Worm (Caenorhabditis elegans) whole organism, young adult: ENCODE results near the gene mbk-1.

Experiments used
- B0035.1 ChIP-seq: sonication (generic microtip); optimal IDR thresholded peaks from 2 replicates; lab custom pipeline; 2016; ENCODE audit warnings: missing genetic modification characterization, mild to moderate bottlenecking, missing compliant biosample characterization, missing genotype, missing genetic modification reagents
- B0261.1 ChIP-seq: sonication (generic microtip); optimal IDR thresholded peaks from 2 replicates; lab custom pipeline; 2016; ENCODE audit warnings: mild to moderate bottlenecking, missing genetic modification characterization, moderate library complexity, missing compliant biosample characterization
- F37B4.10 ChIP-seq: fragments of 200-800 bp; sonication (Bioruptor generic); IDR thresholded peaks from 2 replicates; pipeline ENCODE4 v1.3.6; 2022; ENCODE audit warnings: missing genetic modification characterization, missing compliant biosample characterization
- F39B2.1 ChIP-seq: fragments of 200-800 bp; sonication (Bioruptor generic); IDR thresholded peaks from 2 replicates; pipeline ENCODE4 v1.3.6; 2022; ENCODE audit warnings: missing genetic modification reagents, missing genetic modification characterization, missing compliant biosample characterization
- F49E8.2 ChIP-seq: sonication (generic microtip); optimal IDR thresholded peaks from 3 replicates; lab custom pipeline; 2017; ENCODE audit warnings: missing genetic modification characterization, mild to moderate bottlenecking, missing compliant biosample characterization, antibody characterized with exemption, moderate library complexity; ENCODE audit not compliant: insufficient read depth
- F52B5.7 ChIP-seq: sonication (generic microtip); optimal IDR thresholded peaks from 2 replicates; lab custom pipeline; 2016; ENCODE audit warnings: mild to moderate bottlenecking, missing genetic modification characterization, missing compliant biosample characterization
- K11D2.4 ChIP-seq: fragments of 200-800 bp; sonication (Bioruptor generic); IDR thresholded peaks from 2 replicates; pipeline ENCODE4 v1.3.6; 2022; ENCODE audit warnings: missing genetic modification reagents, missing genetic modification characterization, missing compliant biosample characterization
- T07F8.4 ChIP-seq: sonication (generic microtip); optimal IDR thresholded peaks from 2 replicates; lab custom pipeline; 2016; ENCODE audit warnings: mild to moderate bottlenecking, missing genetic modification characterization, moderate library complexity, missing compliant biosample characterization
- Y67H2A.10 ChIP-seq: fragments of 200-800 bp; sonication (Bioruptor generic); conservative IDR thresholded peaks from 2 replicates; pipeline ENCODE4 v1.3.6; 2022; ENCODE audit warnings: missing genetic modification reagents, missing genetic modification characterization, missing compliant biosample characterization
- Y95B8A.8 ChIP-seq: fragments of 200-800 bp; sonication (Bioruptor generic); IDR thresholded peaks from 2 replicates; pipeline ENCODE4 v1.3.6; 2022; ENCODE audit warnings: missing genetic modification reagents, missing genetic modification characterization, missing compliant biosample characterization
- ZK185.1 ChIP-seq: sonication (generic microtip); optimal IDR thresholded peaks from 2 replicates; lab custom pipeline; 2016; ENCODE audit warnings: mild to moderate bottlenecking, missing genetic modification characterization, missing compliant biosample characterization; ENCODE audit not compliant: poor library complexity, severe bottlenecking
- akir-1 ChIP-seq: fragments of 200-800 bp; sonication (Bioruptor generic); optimal IDR thresholded peaks from 2 replicates; lab custom pipeline; 2018; ENCODE audit warnings: mild to moderate bottlenecking, missing genetic modification characterization, moderate library complexity, missing compliant biosample characterization
- attf-3 ChIP-seq: fragments of 200-800 bp; sonication (Bioruptor generic); conservative IDR thresholded peaks from 2 replicates; pipeline ENCODE4 v1.3.6; 2022; ENCODE audit warnings: missing genetic modification reagents, missing genetic modification characterization, missing compliant biosample characterization
- attf-5 ChIP-seq: fragments of 200-800 bp; sonication (Bioruptor generic); optimal IDR thresholded peaks from 2 replicates; lab custom pipeline; 2018; ENCODE audit warnings: mild to moderate bottlenecking, missing genetic modification characterization, missing compliant biosample characterization
- attf-6 ChIP-seq: fragments of 200-800 bp; sonication (Bioruptor generic); IDR thresholded peaks from 2 replicates; pipeline ENCODE4 v1.3.6; 2022; ENCODE audit warnings: missing genetic modification reagents, missing genetic modification characterization, missing compliant biosample characterization
- bed-1 ChIP-seq: fragments of 200-800 bp; sonication (Bioruptor generic); IDR thresholded peaks from 2 replicates; pipeline ENCODE4 v1.3.6; 2022; ENCODE audit warnings: missing genetic modification reagents, missing genetic modification characterization, missing compliant biosample characterization
- bed-2 ChIP-seq: fragments of 200-800 bp; sonication (Bioruptor generic); IDR thresholded peaks from 2 replicates; pipeline ENCODE4 v1.3.6; 2022; ENCODE audit warnings: missing genetic modification reagents, missing genetic modification characterization, missing compliant biosample characterization
- ceh-40 ChIP-seq: fragments of 200-800 bp; sonication (Bioruptor generic); IDR thresholded peaks from 2 replicates; pipeline ENCODE4 v1.3.6; 2022; ENCODE audit warnings: missing genetic modification characterization, missing compliant biosample characterization
- ceh-58 ChIP-seq: fragments of 200-800 bp; sonication (Bioruptor generic); IDR thresholded peaks from 2 replicates; pipeline ENCODE4 v1.3.6; 2022; ENCODE audit warnings: missing genetic modification characterization, missing compliant biosample characterization
- dpff-1 ChIP-seq: sonication (generic microtip); optimal IDR thresholded peaks from 2 replicates; lab custom pipeline; 2017; ENCODE audit warnings: mild to moderate bottlenecking, missing genetic modification characterization, missing compliant biosample characterization
- dpl-1 ChIP-seq: fragments of 150-350 bp; optimal IDR thresholded peaks from 2 replicates; lab custom pipeline; 2014; ENCODE audit warnings: missing biosample characterization, missing genetic modification reagents, missing genetic modification characterization
- efl-1 ChIP-seq: fragments of 150-350 bp; optimal IDR thresholded peaks from 2 replicates; lab custom pipeline; 2014; ENCODE audit warnings: missing biosample characterization, missing genetic modification reagents, missing genetic modification characterization
- egrh-3 ChIP-seq: fragments of 200-800 bp; sonication (Bioruptor generic); IDR thresholded peaks from 2 replicates; pipeline ENCODE4 v1.3.6; 2022; ENCODE audit warnings: missing genetic modification reagents, missing genetic modification characterization, missing compliant biosample characterization
- fkh-3 ChIP-seq: sonication (generic microtip); optimal IDR thresholded peaks from 2 replicates; lab custom pipeline; 2016; ENCODE audit warnings: mild to moderate bottlenecking, missing genetic modification characterization, missing compliant biosample characterization
- hlh-12 ChIP-seq: sonication (generic microtip); optimal IDR thresholded peaks from 2 replicates; lab custom pipeline; 2016; ENCODE audit warnings: missing genetic modification characterization, missing compliant biosample characterization
- hmg-20 ChIP-seq: fragments of 200-800 bp; sonication (Bioruptor generic); IDR thresholded peaks from 2 replicates; pipeline ENCODE4 v1.3.6; 2022; ENCODE audit warnings: missing genetic modification reagents, missing genetic modification characterization, missing compliant biosample characterization
- hrde-1 ChIP-seq: sonication (generic microtip); optimal IDR thresholded peaks from 2 replicates; lab custom pipeline; 2016; ENCODE audit warnings: missing genetic modification characterization, mild to moderate bottlenecking, missing compliant biosample characterization, moderate library complexity, missing genotype, missing genetic modification reagents, borderline replicate concordance
- hsf-1 ChIP-seq: fragments of 200-800 bp; sonication (Bioruptor generic); IDR thresholded peaks from 2 replicates; pipeline ENCODE4 v1.3.6; 2022; ENCODE audit warnings: missing genetic modification reagents, missing genetic modification characterization, missing compliant biosample characterization
- let-607 ChIP-seq, 2 experiments: fragments of 200-800 bp in 1 of 2; sonication (Bioruptor generic) in 1 of 2; sonication (generic microtip) in 1 of 2; optimal IDR thresholded peaks; 2 replicates each; lab custom pipeline; 2016 to 2018; ENCODE audit warnings: mild to moderate bottlenecking in 2 of 2, missing compliant biosample characterization in 2 of 2, missing genetic modification characterization in 2 of 2, moderate library complexity in 2 of 2, missing genotype in 1 of 2
- lin-35 ChIP-seq, 3 experiments: fragments of 150-350 bp in 2 of 3; sonication (generic microtip) in 1 of 3; optimal IDR thresholded peaks; 2 replicates each; lab custom pipeline; 2014 to 2018; ENCODE audit warnings: missing biosample characterization in 3 of 3, missing genetic modification characterization in 3 of 3, missing genetic modification reagents in 3 of 3
- lsy-27 ChIP-seq: sonication (generic microtip); optimal IDR thresholded peaks from 2 replicates; lab custom pipeline; 2017; ENCODE audit warnings: missing genetic modification characterization, mild to moderate bottlenecking, missing compliant biosample characterization, antibody characterized with exemption, missing genotype, borderline replicate concordance; ENCODE audit not compliant: insufficient read depth
- madf-3 ChIP-seq: fragments of 200-800 bp; sonication (Bioruptor generic); IDR thresholded peaks from 2 replicates; pipeline ENCODE4 v1.3.6; 2022; ENCODE audit warnings: missing genetic modification reagents, missing genetic modification characterization, missing compliant biosample characterization
- mxl-1 ChIP-seq: sonication (generic microtip); optimal IDR thresholded peaks from 2 replicates; lab custom pipeline; 2016; ENCODE audit warnings: missing genetic modification characterization, missing compliant biosample characterization
- nfya-2 ChIP-seq: fragments of 200-800 bp; sonication (Bioruptor generic); IDR thresholded peaks from 2 replicates; pipeline ENCODE4 v1.3.6; 2022; ENCODE audit warnings: missing genetic modification reagents, missing genetic modification characterization, missing compliant biosample characterization
- nfyb-1 ChIP-seq: fragments of 200-800 bp; sonication (Bioruptor generic); IDR thresholded peaks from 2 replicates; pipeline ENCODE4 v1.3.6; 2022; ENCODE audit warnings: missing genetic modification reagents, missing genetic modification characterization, missing compliant biosample characterization
- rec-8 ChIP-seq, 2 experiments: sonication (generic microtip); optimal IDR thresholded peaks; 2 replicates each; lab custom pipeline; 2016; ENCODE audit warnings: mild to moderate bottlenecking in 2 of 2, missing genetic modification characterization in 2 of 2, missing genetic modification reagents in 2 of 2, missing genotype in 2 of 2, missing biosample characterization in 1 of 2, missing compliant biosample characterization in 1 of 2, moderate library complexity in 1 of 2
- sea-2 ChIP-seq: fragments of 200-800 bp; sonication (Bioruptor generic); IDR thresholded peaks from 2 replicates; pipeline ENCODE4 v1.3.6; 2022; ENCODE audit warnings: missing genetic modification characterization, missing compliant biosample characterization
- somi-1 ChIP-seq: fragments of 200-800 bp; sonication (Bioruptor generic); optimal IDR thresholded peaks from 2 replicates; lab custom pipeline; 2018; ENCODE audit warnings: mild to moderate bottlenecking, missing genetic modification characterization, missing compliant biosample characterization
- tbx-9 ChIP-seq: sonication (generic microtip); optimal IDR thresholded peaks from 2 replicates; lab custom pipeline; 2016; ENCODE audit warnings: borderline replicate concordance, missing genetic modification characterization, inconsistent platforms, missing compliant biosample characterization
- unc-130 ChIP-seq: sonication (generic microtip); optimal IDR thresholded peaks from 2 replicates; lab custom pipeline; 2016; ENCODE audit warnings: missing genetic modification reagents, missing genetic modification characterization, missing compliant biosample characterization
- unc-62 ChIP-seq: fragments of 150-350 bp; optimal IDR thresholded peaks from 2 replicates; lab custom pipeline; 2014; ENCODE audit warnings: missing biosample characterization, missing genetic modification reagents, missing genetic modification characterization
- zfh-2 ChIP-seq: fragments of 200-800 bp; sonication (Bioruptor generic); conservative IDR thresholded peaks from 2 replicates; pipeline ENCODE4 v1.3.6; 2022; ENCODE audit warnings: missing genetic modification reagents, missing genetic modification characterization, missing compliant biosample characterization
- zim-3 ChIP-seq: sonication (generic microtip); optimal IDR thresholded peaks from 2 replicates; lab custom pipeline; 2017; ENCODE audit warnings: mild to moderate bottlenecking, missing genetic modification characterization, moderate library complexity, missing compliant biosample characterization
- ztf-25 ChIP-seq: fragments of 200-800 bp; sonication (Bioruptor generic); IDR thresholded peaks from 2 replicates; pipeline ENCODE4 v1.3.6; 2022; ENCODE audit warnings: missing genetic modification reagents, missing genetic modification characterization, missing compliant biosample characterization
- ztf-3 ChIP-seq: fragments of 200-800 bp; sonication (Bioruptor generic); optimal IDR thresholded peaks from 2 replicates; lab custom pipeline; 2018; ENCODE audit warnings: mild to moderate bottlenecking, missing genetic modification characterization, missing compliant biosample characterization
- ztf-6 ChIP-seq: fragments of 200-800 bp; sonication (Bioruptor generic); IDR thresholded peaks from 2 replicates; pipeline ENCODE4 v1.3.6; 2022; ENCODE audit warnings: missing genetic modification reagents, missing genetic modification characterization, missing compliant biosample characterization

The mbk-1 gene

DNA sequence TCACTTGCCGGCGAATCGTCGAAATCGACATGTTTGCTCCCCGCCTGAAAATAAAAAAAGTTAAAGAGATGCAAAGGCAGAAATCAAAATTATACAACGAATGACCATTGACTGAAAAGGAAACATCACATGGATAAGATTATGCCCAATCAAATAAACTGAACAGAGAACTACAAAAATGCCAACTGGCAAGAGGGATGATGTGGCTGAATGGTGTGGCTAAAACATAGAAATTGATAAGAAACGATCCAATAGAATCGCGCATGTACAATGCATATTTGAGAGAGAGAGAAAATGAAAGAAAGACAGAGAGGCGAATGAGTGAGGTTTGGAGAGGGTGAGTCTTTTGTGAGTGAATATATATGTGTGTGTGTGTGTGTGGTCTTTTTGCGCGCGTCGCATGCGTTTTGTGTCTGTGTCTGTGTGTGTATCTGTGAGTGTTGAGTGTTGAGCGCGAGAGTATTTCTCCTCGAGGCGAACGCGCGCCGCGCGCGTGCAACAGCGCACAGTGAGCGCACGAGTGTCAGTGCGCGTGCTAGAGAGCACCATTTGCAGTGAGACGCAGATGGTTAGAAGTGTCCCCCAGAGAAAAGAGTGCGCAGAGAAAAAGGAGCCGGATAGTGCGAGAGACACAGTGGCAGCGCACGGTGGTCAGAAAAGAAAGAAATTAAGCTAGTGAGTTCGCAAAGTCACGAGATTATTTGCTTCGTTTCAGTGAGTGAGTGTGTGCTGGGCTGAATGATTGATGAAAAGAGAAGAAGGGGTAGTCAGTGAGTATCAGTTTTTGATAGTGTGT is 5.7 kb downstream of the mbk-1 start, which contains the start of gene epn-1 (continued):
- TF ChIP-seq madf-3 (GFP tag; lab: Robert Waterston, UW): peak; percentile 85
- no peak for TF ChIP-seq hlh-12 (tag; lab: Kevin White, UChicago)
- TF ChIP-seq mxl-1 (tag; lab: Kevin White, UChicago): peak; percentile 60
- TF ChIP-seq B0261.1 (tag; lab: Kevin White, UChicago): peak; percentile 29
- peak; percentile 82 for TF ChIP-seq ZK185.1 (tag; lab: Kevin White, UChicago)
- no peak for TF ChIP-seq dpff-1
- no peak for TF ChIP-seq dpl-1
- TF ChIP-seq tbx-9: no peak
- TF ChIP-seq somi-1 (GFP tag; lab: Kevin White, UChicago): peak; percentile 98
- peak; percentile 82 for TF ChIP-seq akir-1 (GFP tag; lab: Kevin White, UChicago)
- no peak for TF ChIP-seq F49E8.2
- TF ChIP-seq Y95B8A.8 (GFP tag; lab: Robert Waterston, UW): peak; percentile 90
- 0 out of 2 replicates have a peak, but pooled peaks have one; percentile 37 for TF ChIP-seq ztf-6 (GFP tag; lab: Robert Waterston, UW)
- peak; percentile 100 for TF ChIP-seq zfh-2 (GFP tag; lab: Robert Waterston, UW)
- TF ChIP-seq ztf-25: 0 out of 2 replicates have a peak, but pooled peaks have one; percentile 18
- TF ChIP-seq lsy-27 (tag; lab: Kevin White, UChicago): peak; percentile 67
- TF ChIP-seq zim-3 (tag; lab: Kevin White, UChicago): peak; percentile 76
- TF ChIP-seq attf-5 (GFP tag; lab: Kevin White, UChicago): peak; percentile 99
- TF ChIP-seq T07F8.4 (tag; lab: Kevin White, UChicago): peak; percentile 68
- peak; percentile 96 for TF ChIP-seq K11D2.4 (GFP tag; lab: Robert Waterston, UW)
- TF ChIP-seq attf-3 (GFP tag; lab: Robert Waterston, UW): no peak
- peak; percentile 86 for TF ChIP-seq egrh-3
- TF ChIP-seq bed-2 (GFP tag; lab: Robert Waterston, UW): peak; percentile 79; the same call in 1 of the 2 replicates
- TF ChIP-seq B0035.1 (tag; lab: Kevin White, UChicago): peak; percentile 84
- TF ChIP-seq lin-35 (GFP tag; optimal IDR thresholded peaks at IDR 0.05; lab: Kevin White, UChicago): peak in 1 of 3 experiments; percentile 90
- TF ChIP-seq unc-62 (GFP tag; lab: Kevin White, UChicago): peak; percentile 39
- no peak for TF ChIP-seq rec-8 (tag; optimal IDR thresholded peaks at IDR 0.05; lab: Kevin White, UChicago)
- peak; percentile 11 for TF ChIP-seq efl-1
- TF ChIP-seq attf-6 (GFP tag; lab: Robert Waterston, UW): no peak
- TF ChIP-seq fkh-3: peak; percentile 30
- peak; percentile 96 for TF ChIP-seq nfyb-1 (GFP tag; lab: Robert Waterston, UW)
- TF ChIP-seq sea-2 (GFP tag; lab: Robert Waterston, UW): peak; percentile 92
- TF ChIP-seq unc-130 (GFP tag; lab: Kevin White, UChicago): no peak
- TF ChIP-seq nfya-2: no peak
- no peak for TF ChIP-seq bed-1 (GFP tag; lab: Robert Waterston, UW)
- TF ChIP-seq F37B4.10 (GFP tag; lab: Robert Waterston, UW): peak; percentile 95; the same call in 1 of the 2 replicates
- 0 out of 2 replicates have a peak, but pooled peaks have one; percentile 26 for TF ChIP-seq ceh-40 (GFP tag; lab: Robert Waterston, UW)
- peak; percentile 93 for TF ChIP-seq Y67H2A.10 (GFP tag; lab: Robert Waterston, UW)
- peak; percentile 86 to 96 for TF ChIP-seq let-607 (tag; optimal IDR thresholded peaks at IDR 0.05; lab: Kevin White, UChicago)
- peak; percentile 89 for TF ChIP-seq ztf-3 (GFP tag; lab: Kevin White, UChicago)
- no peak for TF ChIP-seq hmg-20 (GFP tag; lab: Robert Waterston, UW)
- TF ChIP-seq ceh-58 (GFP tag; lab: Robert Waterston, UW): 0 out of 2 replicates have a peak, but pooled peaks have one; percentile 48
- TF ChIP-seq F52B5.7 (tag; lab: Kevin White, UChicago): peak; percentile 56
- no peak for TF ChIP-seq hrde-1 (tag; lab: Kevin White, UChicago)
- 0 out of 2 replicates have a peak, but pooled peaks have one; percentile 55 for TF ChIP-seq hsf-1 (GFP tag; lab: Robert Waterston, UW)
- TF ChIP-seq F39B2.1 (GFP tag; lab: Robert Waterston, UW): peak; percentile 77; the same call in 1 of the 2 replicates
